Worm (Caenorhabditis elegans): ENCODE measurements around the gene dnj-1.

Gene dnj-1

DNA sequence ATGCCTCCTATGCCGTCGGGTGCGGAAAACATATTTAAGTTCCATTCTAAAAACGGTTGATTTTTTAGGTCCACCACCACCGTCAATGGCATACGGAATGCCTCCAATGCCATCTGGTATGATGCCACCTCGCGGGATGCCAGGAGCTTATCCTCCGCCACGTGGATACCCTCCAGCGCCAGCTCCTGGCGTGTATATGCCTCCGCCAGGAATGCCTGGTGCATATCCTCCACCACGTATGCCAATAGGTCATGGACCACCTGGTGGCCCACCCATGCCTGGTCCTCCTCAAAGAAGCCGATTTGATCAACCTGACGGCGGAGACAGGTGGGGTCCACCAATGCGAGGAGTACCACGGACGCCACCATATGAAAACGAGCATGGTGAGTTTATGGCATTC lies 12.6 kb downstream of the dnj-1 start:
- TF ChIP-seq ama-1 (optimal IDR thresholded peaks at IDR 0.05) (no peak), daf-16 (GFP tag; optimal IDR thresholded peaks at IDR 0.05) (no peak), daf-16 (tag; optimal IDR thresholded peaks at IDR 0.05) (no peak), daf-12 (tag; optimal IDR thresholded peaks at IDR 0.05) (no peak), mep-1 (tag; optimal IDR thresholded peaks at IDR 0.05) (no peak), lin-13 (GFP tag; optimal IDR thresholded peaks at IDR 0.05) (no peak), Y48G9A.11 (GFP tag; IDR thresholded peaks at IDR 0.05) (no peak), mdt-29 (GFP tag; IDR thresholded peaks at IDR 0.05) (no peak), spr-3 (GFP tag; optimal IDR thresholded peaks at IDR 0.05) (no peak), pha-4 (GFP tag; IDR thresholded peaks at IDR 0.05) (no peak), pha-4 (tag; optimal IDR thresholded peaks at IDR 0.05) (no peak), nhr-42 (GFP tag; IDR thresholded peaks at IDR 0.05) (no peak), daf-8 (GFP tag; IDR thresholded peaks at IDR 0.05) (no peak), F26F4.8 (GFP tag; conservative IDR thresholded peaks at IDR 0.05) (0 out of 2 replicates have a peak, but pooled peaks have one; percentile 45), Y105C5A.15 (GFP tag; IDR thresholded peaks at IDR 0.05) (no peak), set-16 (GFP tag; IDR thresholded peaks at IDR 0.05) (peak; percentile 72), unc-39 (tag; optimal IDR thresholded peaks at IDR 0.05) (no peak), gei-8 (GFP tag; optimal IDR thresholded peaks at IDR 0.05) (no peak), fos-1 (tag; optimal IDR thresholded peaks at IDR 0.05) (no peak), lin-1 (GFP tag; IDR thresholded peaks at IDR 0.05) (no peak), lin-39 (tag; optimal IDR thresholded peaks at IDR 0.05) (no peak), egl-43 (GFP tag; IDR thresholded peaks at IDR 0.05) (peak; percentile 29; the same call in 1 of the 2 replicates)

- TF ChIP-seq nhr-102 (tag; optimal IDR thresholded peaks at IDR 0.05) (no peak), mdt-29 (GFP tag; IDR thresholded peaks at IDR 0.05) (no peak), nhr-10 (tag; optimal IDR thresholded peaks at IDR 0.05) (no peak), lin-13 (GFP tag; optimal IDR thresholded peaks at IDR 0.05) (no peak), gei-8 (GFP tag; optimal IDR thresholded peaks at IDR 0.05) (no peak), daf-16 (GFP tag; optimal IDR thresholded peaks at IDR 0.05) (no peak), daf-16 (tag; optimal IDR thresholded peaks at IDR 0.05) (no peak), hif-1 (tag; optimal IDR thresholded peaks at IDR 0.05) (no peak), attf-4 (tag; optimal IDR thresholded peaks at IDR 0.05) (no peak), Y48G9A.11 (GFP tag; IDR thresholded peaks at IDR 0.05) (no peak), set-16 (GFP tag; IDR thresholded peaks at IDR 0.05) (no peak), lsy-2 (tag; optimal IDR thresholded peaks at IDR 0.05) (no peak), nhr-6 (tag; optimal IDR thresholded peaks at IDR 0.05) (no peak)
Observed at ce11 chrIV:11313880-11314279, 15.0 kb downstream of the dnj-1 start, which contains the start of gene dnj-2. Gene dnj-2, minus strand, starts transcription at chrIV:11313980.

- TF ChIP-seq mxl-3 (GFP tag; optimal IDR thresholded peaks at IDR 0.05): no peak
- no peak for TF ChIP-seq daf-16 (GFP tag; optimal IDR thresholded peaks at IDR 0.05)
- TF ChIP-seq daf-16 (tag; optimal IDR thresholded peaks at IDR 0.05): peak; percentile 62
- peak in 1 of 2 experiments; percentile 72 for TF ChIP-seq hif-1 (tag; optimal IDR thresholded peaks at IDR 0.05)
- peak; percentile 97 for TF ChIP-seq mes-2 (tag; optimal IDR thresholded peaks at IDR 0.05; ENCODE audit: poor library complexity, severe bottlenecking)
- TF ChIP-seq saeg-2 (GFP tag; IDR thresholded peaks at IDR 0.05): no peak
- TF ChIP-seq lin-38 (GFP tag; IDR thresholded peaks at IDR 0.05): peak; percentile 43
- TF ChIP-seq rbr-2 (tag; optimal IDR thresholded peaks at IDR 0.05): peak; percentile 29
- TF ChIP-seq dve-1 (tag; optimal IDR thresholded peaks at IDR 0.05; ENCODE audit: insufficient read depth): peak; percentile 63
- peak in 1 of 2 experiments; percentile 80 for TF ChIP-seq lsy-2 (tag; optimal IDR thresholded peaks at IDR 0.05)
- TF ChIP-seq mep-1 (tag; optimal IDR thresholded peaks at IDR 0.05): peak; percentile 46
- TF ChIP-seq unc-130 (GFP tag; optimal IDR thresholded peaks at IDR 0.05): peak; percentile 74
- peak; percentile 32 for TF ChIP-seq hlh-30 (tag; optimal IDR thresholded peaks at IDR 0.05; ENCODE audit: insufficient read depth)
- TF ChIP-seq ceh-20 (GFP tag; IDR thresholded peaks at IDR 0.05): no peak
- no peak for TF ChIP-seq daf-12 (tag; optimal IDR thresholded peaks at IDR 0.05)
- peak; percentile 23; the same call in 1 of the 2 replicates for TF ChIP-seq dmd-6 (GFP tag; IDR thresholded peaks at IDR 0.05)
- no peak for TF ChIP-seq nhr-77 (tag; optimal IDR thresholded peaks at IDR 0.05)
- peak; percentile 59 for TF ChIP-seq dpl-1 (GFP tag; optimal IDR thresholded peaks at IDR 0.05)
Observed at ce11 chrIV:11314885-11315284, 16.0 kb downstream of the dnj-1 start, which contains the start of the genes B0035.3, B0035.22 and pfd-4. Gene B0035.3, minus strand, starts transcription at chrIV:11314998. Gene B0035.22, plus strand, starts transcription at chrIV:11315153. Gene pfd-4, plus strand, starts transcription at chrIV:11315207.
